Worm (Caenorhabditis elegans) whole organism, early embryonic: Measurements from ENCODE around the gene F15H10.7.

Source experiments
- B0310.2 ChIP-seq: sonication (generic microtip); optimal IDR thresholded peaks from 2 replicates; lab custom pipeline; 2016; ENCODE audit warnings: mild to moderate bottlenecking, missing genetic modification characterization, missing compliant biosample characterization
- F13C5.2 ChIP-seq: sonication (generic microtip); optimal IDR thresholded peaks from 2 replicates; lab custom pipeline; 2017; ENCODE audit warnings: mild to moderate bottlenecking, missing genetic modification characterization, inconsistent platforms, missing compliant biosample characterization
- aly-1 ChIP-seq: sonication (generic microtip); optimal IDR thresholded peaks from 2 replicates; lab custom pipeline; 2016; ENCODE audit warnings: missing genetic modification characterization, missing compliant biosample characterization
- ama-1 ChIP-seq: fragments of 150-350 bp; optimal IDR thresholded peaks from 2 replicates; lab custom pipeline; 2014
- ceh-13 ChIP-seq: fragments of 200-800 bp; sonication (Bioruptor generic); optimal IDR thresholded peaks from 2 replicates; lab custom pipeline; 2018; ENCODE audit warnings: mild to moderate bottlenecking, missing genetic modification characterization, missing compliant biosample characterization
- ceh-36 ChIP-seq: sonication (generic microtip); optimal IDR thresholded peaks from 2 replicates; lab custom pipeline; 2016; ENCODE audit warnings: missing genetic modification characterization, inconsistent platforms, missing compliant biosample characterization
- ets-7 ChIP-seq: sonication (generic microtip); optimal IDR thresholded peaks from 2 replicates; lab custom pipeline; 2016; ENCODE audit warnings: missing genotype, missing genetic modification characterization, missing compliant biosample characterization
- flt-1 ChIP-seq: fragments of 200-800 bp; sonication (Bioruptor generic); IDR thresholded peaks from 2 replicates; pipeline ENCODE4 v1.3.6; 2022; ENCODE audit warnings: missing genetic modification characterization, missing compliant biosample characterization
- hmbx-1 ChIP-seq: sonication (generic microtip); optimal IDR thresholded peaks from 2 replicates; lab custom pipeline; 2016; ENCODE audit warnings: mild to moderate bottlenecking, missing genetic modification characterization, missing compliant biosample characterization
- hmg-4 ChIP-seq: fragments of 200-800 bp; sonication (Bioruptor generic); optimal IDR thresholded peaks from 2 replicates; lab custom pipeline; 2018; ENCODE audit warnings: mild to moderate bottlenecking, missing genetic modification characterization, missing compliant biosample characterization
- hnd-1 ChIP-seq: sonication (generic microtip); optimal IDR thresholded peaks from 2 replicates; lab custom pipeline; 2016; ENCODE audit warnings: missing genetic modification characterization, missing compliant biosample characterization
- pes-1 ChIP-seq: fragments of 200-800 bp; sonication (Bioruptor generic); IDR thresholded peaks from 2 replicates; pipeline ENCODE4 v1.3.6; 2022; ENCODE audit warnings: missing genetic modification reagents, missing genetic modification characterization, missing compliant biosample characterization
- scrt-1 ChIP-seq: fragments of 200-800 bp; sonication (Bioruptor generic); IDR thresholded peaks from 2 replicates; pipeline ENCODE4 v1.3.6; 2022; ENCODE audit warnings: missing genetic modification characterization, missing compliant biosample characterization
- sea-1 ChIP-seq: fragments of 200-800 bp; sonication (Bioruptor generic); conservative IDR thresholded peaks from 2 replicates; pipeline ENCODE4 v1.3.6; 2022; ENCODE audit warnings: missing genetic modification characterization, missing compliant biosample characterization
- tbx-11 ChIP-seq: fragments of 200-800 bp; sonication (Bioruptor generic); IDR thresholded peaks from 2 replicates; pipeline ENCODE4 v1.3.6; 2022; ENCODE audit warnings: missing genetic modification characterization, missing compliant biosample characterization
- tbx-37 ChIP-seq: fragments of 200-800 bp; sonication (Bioruptor generic); conservative IDR thresholded peaks from 2 replicates; pipeline ENCODE4 v1.3.6; 2022; ENCODE audit warnings: missing genetic modification reagents, missing genetic modification characterization, missing compliant biosample characterization
- tra-4 ChIP-seq: sonication (generic microtip); optimal IDR thresholded peaks from 2 replicates; lab custom pipeline; 2017; ENCODE audit warnings: missing genetic modification characterization, missing compliant biosample characterization

F15H10.7 gene

ce11 chrV:10379293-10379692, 26.9 kb downstream of the F15H10.7 start, which contains the start of gene AC3.12:
Gene AC3.12, minus strand, starts transcription at chrV:10379393.
- TF ChIP-seq sea-1 (GFP tag; lab: Robert Waterston, UW) (no peak), ceh-13 (no peak), tra-4 (no peak), ama-1 (lab: Kevin White, UChicago) (no peak), flt-1 (GFP tag; lab: Robert Waterston, UW) (no peak)

- TF ChIP-seq hnd-1 (no peak), F13C5.2 (tag; lab: Kevin White, UChicago) (no peak)
Observed at ce11 chrV:10371951-10372350, 34.3 kb downstream of the F15H10.7 start, which contains the start of gene ugt-49. Gene ugt-49, plus strand, starts transcription at chrV:10372321.

- TF ChIP-seq tra-4 (no peak), scrt-1 (GFP tag; lab: Robert Waterston, UW) (no peak), hnd-1 (no peak), sea-1 (GFP tag; lab: Robert Waterston, UW) (no peak), tbx-37 (GFP tag; lab: Robert Waterston, UW) (no peak), ceh-36 (tag; lab: Kevin White, UChicago) (no peak), hmg-4 (GFP tag; lab: Kevin White, UChicago) (no peak), ets-7 (tag; lab: Kevin White, UChicago) (no peak), tbx-11 (no peak), flt-1 (GFP tag; lab: Robert Waterston, UW) (no peak), ceh-13 (no peak), pes-1 (GFP tag; lab: Robert Waterston, UW) (no peak), ama-1 (lab: Kevin White, UChicago) (no peak), hmbx-1 (no peak), B0310.2 (no peak), F13C5.2 (tag; lab: Kevin White, UChicago) (no peak), aly-1 (tag; lab: Kevin White, UChicago) (no peak)
Observed at ce11 chrV:10371177-10371576, 35.0 kb downstream of the F15H10.7 start.

ce11 chrV:10368256-10368655, 38.0 kb downstream of the F15H10.7 start, which contains the start of gene sri-20:
Gene sri-20, plus strand, starts transcription at chrV:10368556.
- TF ChIP-seq sea-1 (GFP tag; lab: Robert Waterston, UW), result no peak
- TF ChIP-seq tra-4, result no peak
- no peak for TF ChIP-seq ets-7 (tag; lab: Kevin White, UChicago)
- no peak for TF ChIP-seq ceh-36 (tag; lab: Kevin White, UChicago)
- TF ChIP-seq B0310.2, result no peak
- no peak for TF ChIP-seq F13C5.2 (tag; lab: Kevin White, UChicago)

ce11 chrV:10363834-10364233, 42.4 kb downstream of the F15H10.7 start:
- TF ChIP-seq scrt-1 (GFP tag; lab: Robert Waterston, UW), result no peak
- TF ChIP-seq hnd-1, result no peak
- no peak for TF ChIP-seq ama-1 (lab: Kevin White, UChicago)
- TF ChIP-seq tra-4, result no peak

- no peak for TF ChIP-seq ceh-36 (tag; lab: Kevin White, UChicago)
- no peak for TF ChIP-seq hmbx-1
- TF ChIP-seq tbx-11, result no peak
- TF ChIP-seq pes-1 (GFP tag; lab: Robert Waterston, UW), result no peak
- no peak for TF ChIP-seq ets-7 (tag; lab: Kevin White, UChicago)
- no peak for TF ChIP-seq hmg-4 (GFP tag; lab: Kevin White, UChicago)
- no peak for TF ChIP-seq ceh-13
- no peak for TF ChIP-seq aly-1 (tag; lab: Kevin White, UChicago)
- no peak for TF ChIP-seq F13C5.2 (tag; lab: Kevin White, UChicago)
- TF ChIP-seq hnd-1, result no peak
- no peak for TF ChIP-seq tra-4
- no peak for TF ChIP-seq sea-1 (GFP tag; lab: Robert Waterston, UW)
- no peak for TF ChIP-seq tbx-37 (GFP tag; lab: Robert Waterston, UW)
- no peak for TF ChIP-seq ama-1 (lab: Kevin White, UChicago)
- no peak for TF ChIP-seq scrt-1 (GFP tag; lab: Robert Waterston, UW)
- no peak for TF ChIP-seq B0310.2
- TF ChIP-seq flt-1 (GFP tag; lab: Robert Waterston, UW), result no peak
Observed at ce11 chrV:10361830-10362397, 44.3 kb downstream of the F15H10.7 start, which contains the start of gene cash-1. Gene cash-1, plus strand, starts transcription at chrV:10362261.

- TF ChIP-seq hmbx-1 (no peak), flt-1 (GFP tag; lab: Robert Waterston, UW) (no peak), F13C5.2 (tag; lab: Kevin White, UChicago) (no peak), ceh-36 (tag; lab: Kevin White, UChicago) (no peak), ets-7 (tag; lab: Kevin White, UChicago) (no peak), aly-1 (tag; lab: Kevin White, UChicago) (no peak), tra-4 (no peak), ceh-13 (no peak), B0310.2 (no peak), sea-1 (GFP tag; lab: Robert Waterston, UW) (no peak), tbx-37 (GFP tag; lab: Robert Waterston, UW) (no peak), tbx-11 (no peak), pes-1 (GFP tag; lab: Robert Waterston, UW) (no peak), ama-1 (lab: Kevin White, UChicago) (no peak), hmg-4 (GFP tag; lab: Kevin White, UChicago) (no peak), hnd-1 (no peak), scrt-1 (GFP tag; lab: Robert Waterston, UW) (no peak)
Observed at ce11 chrV:10360186-10360585, 46.0 kb downstream of the F15H10.7 start.

- no peak for TF ChIP-seq aly-1 (tag; lab: Kevin White, UChicago)
- TF ChIP-seq B0310.2, result no peak
- TF ChIP-seq sea-1 (GFP tag; lab: Robert Waterston, UW), result no peak
- TF ChIP-seq ceh-13, result no peak
- TF ChIP-seq pes-1 (GFP tag; lab: Robert Waterston, UW), result no peak
- no peak for TF ChIP-seq ama-1 (lab: Kevin White, UChicago)
- no peak for TF ChIP-seq scrt-1 (GFP tag; lab: Robert Waterston, UW)
- TF ChIP-seq hmbx-1, result no peak
- no peak for TF ChIP-seq tra-4
- TF ChIP-seq flt-1 (GFP tag; lab: Robert Waterston, UW), result no peak
- TF ChIP-seq ets-7 (tag; lab: Kevin White, UChicago), result no peak
- no peak for TF ChIP-seq tbx-37 (GFP tag; lab: Robert Waterston, UW)
- TF ChIP-seq hnd-1, result no peak
- no peak for TF ChIP-seq ceh-36 (tag; lab: Kevin White, UChicago)
- no peak for TF ChIP-seq hmg-4 (GFP tag; lab: Kevin White, UChicago)
- TF ChIP-seq tbx-11, result no peak
- TF ChIP-seq F13C5.2 (tag; lab: Kevin White, UChicago), result no peak
Observed at ce11 chrV:10358238-10358637, 48.0 kb downstream of the F15H10.7 start, which contains the start of gene ttll-15. Gene ttll-15, plus strand, starts transcription at chrV:10358538.
